Worm (Caenorhabditis elegans): ENCODE data around the gene fbxa-113.

Gene fbxa-113

ce11 chrV:20164059-20164892 lies 38.9 kb upstream of the fbxa-113 start, which contains the start of gene F19B2.5 (continued):
- TF ChIP-seq unc-62 (GFP tag; optimal IDR thresholded peaks at IDR 0.05 in 1 of 2) (no peak), unc-62 (tag; optimal IDR thresholded peaks at IDR 0.05) (no peak), lsy-2 (tag; optimal IDR thresholded peaks at IDR 0.05) (peak in 1 of 2 experiments; percentile 53), dmd-9 (GFP tag; IDR thresholded peaks at IDR 0.05) (peak; percentile 49; the same call in 1 of the 2 replicates), zfp-3 (GFP tag; conservative IDR thresholded peaks at IDR 0.05) (peak; percentile 73; the same call in 1 of the 2 replicates), rbr-2 (tag; optimal IDR thresholded peaks at IDR 0.05) (no peak), F37D6.2 (tag; optimal IDR thresholded peaks at IDR 0.05) (no peak), lin-13 (GFP tag; optimal IDR thresholded peaks at IDR 0.05) (no peak), pqm-1 (tag; optimal IDR thresholded peaks at IDR 0.05) (peak; percentile 11), duxl-1 (tag; optimal IDR thresholded peaks at IDR 0.05; ENCODE audit: poor library complexity) (no peak), mxl-2 (GFP tag; conservative IDR thresholded peaks at IDR 0.05) (no peak), snpc-1.2 (GFP tag; IDR thresholded peaks at IDR 0.05) (no peak), hlh-30 (tag; optimal IDR thresholded peaks at IDR 0.05; ENCODE audit: insufficient read depth) (peak; percentile 69), sdz-12 (GFP tag; optimal IDR thresholded peaks at IDR 0.05) (no peak), mdl-1 (tag; optimal IDR thresholded peaks at IDR 0.05) (no peak), gei-8 (GFP tag; optimal IDR thresholded peaks at IDR 0.05) (peak; percentile 60), set-16 (GFP tag; IDR thresholded peaks at IDR 0.05) (no peak; the same call in none of the 2 replicates), tra-1 (GFP tag; IDR thresholded peaks at IDR 0.05) (peak; percentile 90; the same call in 1 of the 2 replicates), lin-39 (tag; optimal IDR thresholded peaks at IDR 0.05) (no peak), dpl-1 (GFP tag; optimal IDR thresholded peaks at IDR 0.05) (peak; percentile 26), nhr-102 (tag; optimal IDR thresholded peaks at IDR 0.05) (peak; percentile 93), php-3 (GFP tag; IDR thresholded peaks at IDR 0.05) (peak; percentile 97), nhr-42 (GFP tag; IDR thresholded peaks at IDR 0.05) (0 out of 2 replicates have a peak, but pooled peaks have one; percentile 53), nhr-6 (tag; optimal IDR thresholded peaks at IDR 0.05) (peak; percentile 25), dmd-6 (GFP tag; IDR thresholded peaks at IDR 0.05) (peak; percentile 83), attf-4 (tag; optimal IDR thresholded peaks at IDR 0.05) (no peak), tag-97 (GFP tag; IDR thresholded peaks at IDR 0.05) (no peak), daf-19 (GFP tag; conservative IDR thresholded peaks at IDR 0.05) (no peak), daf-16 (GFP tag; optimal IDR thresholded peaks at IDR 0.05) (peak in 1 of 2 experiments; percentile 97), daf-16 (tag; optimal IDR thresholded peaks at IDR 0.05) (peak; percentile 99), nhr-10 (tag; optimal IDR thresholded peaks at IDR 0.05) (no peak), ama-1 (optimal IDR thresholded peaks at IDR 0.05) (peak; percentile 88), ces-1 (GFP tag; optimal IDR thresholded peaks at IDR 0.05) (no peak), ceh-62 (tag; optimal IDR thresholded peaks at IDR 0.05) (no peak), nhr-111 (GFP tag; optimal IDR thresholded peaks at IDR 0.05) (no peak), dmd-8 (GFP tag; IDR thresholded peaks at IDR 0.05) (no peak), nhr-28 (tag; optimal IDR thresholded peaks at IDR 0.05) (peak; percentile 62), aha-1 (tag) (peak; percentile 92), ceh-44 (GFP tag; IDR thresholded peaks at IDR 0.05) (no peak), dve-1 (tag; optimal IDR thresholded peaks at IDR 0.05; ENCODE audit: insufficient read depth) (peak; percentile 97), arid-1 (GFP tag; conservative IDR thresholded peaks at IDR 0.05) (no peak), daf-12 (tag; optimal IDR thresholded peaks at IDR 0.05) (no peak), daf-8 (GFP tag; IDR thresholded peaks at IDR 0.05) (no peak), F44E2.7 (GFP tag; IDR thresholded peaks at IDR 0.05) (0 out of 2 replicates have a peak, but pooled peaks have one; percentile 73), ctbp-1 (GFP tag; IDR thresholded peaks at IDR 0.05) (no peak), saeg-2 (GFP tag; IDR thresholded peaks at IDR 0.05) (peak; percentile 87; the same call in 1 of the 2 replicates), ZK546.5 (tag; optimal IDR thresholded peaks at IDR 0.05) (no peak), T20F7.1 (GFP tag; optimal IDR thresholded peaks at IDR 0.05) (peak; percentile 49), R02D3.7 (tag; optimal IDR thresholded peaks at IDR 0.05) (no peak)

Measured in whole organism, L4 larva.